Worm (Caenorhabditis elegans) whole organism, L1 larva: ENCODE measurements around the gene npp-15.
A peak's percentile ranks its signal among the peaks of the same experiment; 100 is the strongest.

ENCODE experiments used
- C04F5.9 ChIP-seq: sonication (generic microtip); optimal IDR thresholded peaks from 2 replicates; lab custom pipeline; 2016; ENCODE audit warnings: missing genetic modification characterization, missing compliant biosample characterization
- C16A3.4 ChIP-seq: fragments of 150-350 bp; optimal IDR thresholded peaks from 2 replicates; lab custom pipeline; 2014; ENCODE audit warnings: missing biosample characterization, missing genetic modification characterization
- F16B12.6 ChIP-seq: fragments of 150-350 bp; optimal IDR thresholded peaks from 2 replicates; lab custom pipeline; 2014; ENCODE audit warnings: missing biosample characterization, missing genetic modification characterization
- aha-1 ChIP-seq: fragments of 150-350 bp; optimal IDR thresholded peaks from 2 replicates; lab custom pipeline; 2014; ENCODE audit warnings: missing biosample characterization, missing genetic modification characterization
- aly-2 ChIP-seq: fragments of 150-350 bp; optimal IDR thresholded peaks from 2 replicates; lab custom pipeline; 2014; ENCODE audit warnings: missing biosample characterization, missing genetic modification characterization
- blmp-1 ChIP-seq: fragments of 150-350 bp; optimal IDR thresholded peaks from 2 replicates; lab custom pipeline; 2014; ENCODE audit warnings: missing biosample characterization, missing genetic modification characterization
- ceh-8 ChIP-seq: fragments of 200-800 bp; sonication (Bioruptor generic); optimal IDR thresholded peaks from 2 replicates; lab custom pipeline; 2018; ENCODE audit warnings: mild to moderate bottlenecking, missing genetic modification characterization, moderate library complexity, missing compliant biosample characterization
- ceh-88 ChIP-seq: fragments of 200-800 bp; sonication (Bioruptor generic); IDR thresholded peaks from 2 replicates; pipeline ENCODE4 v1.3.6; 2022; ENCODE audit warnings: missing genetic modification characterization, missing compliant biosample characterization
- ceh-90 ChIP-seq: sonication (generic microtip); optimal IDR thresholded peaks from 2 replicates; lab custom pipeline; 2016; ENCODE audit warnings: missing genetic modification characterization, missing compliant biosample characterization
- dsc-1 ChIP-seq: sonication (generic microtip); optimal IDR thresholded peaks from 2 replicates; lab custom pipeline; 2016; ENCODE audit warnings: mild to moderate bottlenecking, missing genetic modification characterization, missing compliant biosample characterization
- efl-1 ChIP-seq, 4 experiments: fragments of 150-350 bp; optimal IDR thresholded peaks in 3 of 4; peaks in 1 of 4; 1 replicate in 1 of 4; 2 replicates in 3 of 4; lab custom pipeline; 2014; ENCODE audit warnings: missing biosample characterization in 2 of 4, missing genetic modification characterization in 2 of 4, missing genetic modification reagents in 2 of 4
- egl-13 ChIP-seq: sonication (generic microtip); optimal IDR thresholded peaks from 2 replicates; lab custom pipeline; 2016; ENCODE audit warnings: missing genotype, missing genetic modification reagents, missing genetic modification characterization, missing compliant biosample characterization
- fkh-10 ChIP-seq: sonication (generic microtip); optimal IDR thresholded peaks from 2 replicates; lab custom pipeline; 2017; ENCODE audit warnings: missing biosample characterization, missing genetic modification reagents, missing genetic modification characterization
- fkh-8 ChIP-seq: sonication (generic microtip); optimal IDR thresholded peaks from 2 replicates; lab custom pipeline; 2016; ENCODE audit warnings: mild to moderate bottlenecking, missing genetic modification characterization, missing compliant biosample characterization
- grh-1 ChIP-seq: fragments of 200-800 bp; sonication (Bioruptor generic); IDR thresholded peaks from 2 replicates; pipeline ENCODE4 v1.3.6; 2022; ENCODE audit warnings: missing genetic modification reagents, missing genetic modification characterization, missing compliant biosample characterization
- irx-1 ChIP-seq: sonication (generic microtip); optimal IDR thresholded peaks from 2 replicates; lab custom pipeline; 2016; ENCODE audit warnings: missing genetic modification characterization, missing compliant biosample characterization
- jun-1 ChIP-seq: fragments of 150-350 bp; optimal IDR thresholded peaks from 2 replicates; lab custom pipeline; 2014; ENCODE audit warnings: missing biosample characterization, missing genetic modification reagents, missing genetic modification characterization
- lin-13 ChIP-seq: fragments of 150-350 bp; optimal IDR thresholded peaks from 2 replicates; lab custom pipeline; 2014; ENCODE audit warnings: missing biosample characterization, missing genetic modification reagents, missing genetic modification characterization
- lin-14 ChIP-seq: fragments of 200-800 bp; sonication (Bioruptor generic); optimal IDR thresholded peaks from 2 replicates; lab custom pipeline; 2018; ENCODE audit warnings: mild to moderate bottlenecking, missing genetic modification characterization, moderate library complexity, missing compliant biosample characterization
- lir-3 ChIP-seq: sonication (generic microtip); optimal IDR thresholded peaks from 2 replicates; lab custom pipeline; 2016; ENCODE audit warnings: mild to moderate bottlenecking, missing genetic modification characterization, moderate library complexity, missing compliant biosample characterization; ENCODE audit not compliant: poor library complexity
- mdl-1 ChIP-seq, 2 experiments: fragments of 150-350 bp; optimal IDR thresholded peaks; 2 replicates each; lab custom pipeline; 2014 to 2017; ENCODE audit warnings: missing biosample characterization in 2 of 2, missing genetic modification characterization in 2 of 2, inconsistent platforms in 1 of 2
- mep-1 ChIP-seq: fragments of 150-350 bp; optimal IDR thresholded peaks from 2 replicates; lab custom pipeline; 2014; ENCODE audit warnings: missing biosample characterization, missing genetic modification characterization
- nhr-12 ChIP-seq: sonication (generic microtip); optimal IDR thresholded peaks from 2 replicates; lab custom pipeline; 2017; ENCODE audit warnings: missing biosample characterization, missing genetic modification characterization
- nhr-19 ChIP-seq: fragments of 200-800 bp; sonication (Bioruptor generic); conservative IDR thresholded peaks from 2 replicates; pipeline ENCODE4 v1.3.6; 2022; ENCODE audit warnings: missing genetic modification characterization, missing compliant biosample characterization
- nhr-20 ChIP-seq: sonication (generic microtip); optimal IDR thresholded peaks from 2 replicates; lab custom pipeline; 2016; ENCODE audit warnings: mild to moderate bottlenecking, missing genetic modification characterization, missing compliant biosample characterization
- nhr-71 ChIP-seq: sonication (generic microtip); optimal IDR thresholded peaks from 2 replicates; lab custom pipeline; 2016; ENCODE audit warnings: mild to moderate bottlenecking, missing genetic modification characterization, moderate library complexity, missing compliant biosample characterization
- nhr-76 ChIP-seq: sonication (generic microtip); optimal IDR thresholded peaks from 2 replicates; lab custom pipeline; 2017; ENCODE audit warnings: missing biosample characterization, missing genetic modification characterization
- nhr-85 ChIP-seq: sonication (generic microtip); peaks from one replicate; lab custom pipeline; 2016; ENCODE audit warnings: missing genetic modification characterization, inconsistent platforms, missing compliant biosample characterization
- pax-3 ChIP-seq: fragments of 200-800 bp; sonication (Bioruptor generic); optimal IDR thresholded peaks from 2 replicates; lab custom pipeline; 2018; ENCODE audit warnings: mild to moderate bottlenecking, missing genetic modification characterization, moderate library complexity, missing compliant biosample characterization
- pqm-1 ChIP-seq: sonication (generic microtip); optimal IDR thresholded peaks from 3 replicates; lab custom pipeline; 2017; ENCODE audit warnings: missing biosample characterization, missing genetic modification characterization
- rnt-1 ChIP-seq: sonication (generic microtip); optimal IDR thresholded peaks from 2 replicates; lab custom pipeline; 2016; ENCODE audit warnings: mild to moderate bottlenecking, missing genetic modification characterization, moderate library complexity, missing compliant biosample characterization
- snpc-4 ChIP-seq: fragments of 150-350 bp; optimal IDR thresholded peaks from 2 replicates; lab custom pipeline; 2014; ENCODE audit warnings: missing biosample characterization, missing genetic modification characterization
- snu-23 ChIP-seq: sonication (generic microtip); optimal IDR thresholded peaks from 2 replicates; lab custom pipeline; 2016; ENCODE audit warnings: missing genetic modification characterization, missing compliant biosample characterization
- sox-4 ChIP-seq: sonication (generic microtip); optimal IDR thresholded peaks from 2 replicates; lab custom pipeline; 2016; ENCODE audit warnings: missing genetic modification characterization, missing compliant biosample characterization
- swsn-7 ChIP-seq: sonication (generic microtip); optimal IDR thresholded peaks from 2 replicates; lab custom pipeline; 2016; ENCODE audit warnings: missing genetic modification characterization, missing compliant biosample characterization
- unc-62 ChIP-seq: fragments of 150-350 bp; optimal IDR thresholded peaks from 2 replicates; lab custom pipeline; 2014; ENCODE audit warnings: missing biosample characterization, missing genetic modification reagents, missing genetic modification characterization
- xbp-1 ChIP-seq: sonication (generic microtip); optimal IDR thresholded peaks from 2 replicates; lab custom pipeline; 2016; ENCODE audit warnings: missing genetic modification characterization, missing compliant biosample characterization
- ztf-11 ChIP-seq, 2 experiments: sonication (generic microtip); optimal IDR thresholded peaks; 2 replicates each; lab custom pipeline; 2016 to 2017; ENCODE audit warnings: missing genetic modification characterization in 2 of 2, missing biosample characterization in 1 of 2, missing compliant biosample characterization in 1 of 2

npp-15 gene

DNA sequence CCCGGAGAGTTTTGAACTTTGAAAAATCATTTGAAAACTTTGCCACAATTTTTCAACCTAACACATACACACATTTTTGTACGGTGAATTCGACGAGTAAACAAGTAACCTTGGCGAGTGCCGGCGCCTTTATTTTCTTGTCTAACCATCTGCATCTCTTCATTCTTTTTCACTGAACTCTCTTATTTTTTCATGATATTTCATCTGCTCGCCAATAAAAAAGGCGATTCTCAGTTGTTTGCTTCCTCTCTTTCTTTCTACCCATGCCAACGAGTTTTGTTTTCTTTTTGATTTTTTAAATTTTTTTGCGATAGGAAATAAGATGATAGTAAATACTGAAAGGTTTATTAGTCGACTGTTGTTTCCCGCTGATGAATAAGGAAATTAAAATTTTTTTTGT lies 49.9 kb downstream of the npp-15 start (continued):
- TF ChIP-seq egl-13 (tag; lab: Kevin White, UChicago) = no peak
- TF ChIP-seq nhr-19 (GFP tag; lab: Robert Waterston, UW) = peak; percentile 68
- TF ChIP-seq mep-1 = peak; percentile 58
- peak; percentile 27; the same call in 1 of the 2 replicates for TF ChIP-seq ceh-88
- TF ChIP-seq nhr-76 (tag; lab: Kevin White, UChicago) = no peak
- no peak for TF ChIP-seq C04F5.9 (tag; lab: Kevin White, UChicago)
- no peak for TF ChIP-seq nhr-12 (tag; lab: Kevin White, UChicago)
- peak; percentile 90 for TF ChIP-seq nhr-85
- TF ChIP-seq lin-14 = peak; percentile 86
- peak; percentile 45 for TF ChIP-seq C16A3.4
- TF ChIP-seq F16B12.6 = peak; percentile 40
- TF ChIP-seq rnt-1 (tag; lab: Kevin White, UChicago) = peak; percentile 57
- TF ChIP-seq fkh-8 (tag; lab: Kevin White, UChicago) = no peak
- TF ChIP-seq snpc-4 (tag; lab: Kevin White, UChicago) = peak; percentile 3
- TF ChIP-seq irx-1 (tag; lab: Kevin White, UChicago) = peak; percentile 56
- no peak for TF ChIP-seq unc-62
- TF ChIP-seq pax-3 (tag; lab: Kevin White, UChicago) = no peak
- peak; percentile 78 for TF ChIP-seq nhr-20 (tag; lab: Kevin White, UChicago)
- TF ChIP-seq sox-4 (tag; lab: Kevin White, UChicago) = no peak
- TF ChIP-seq aha-1 (tag; lab: Kevin White, UChicago) = no peak
- peak; percentile 33 for TF ChIP-seq lin-13
- TF ChIP-seq dsc-1 (tag; lab: Kevin White, UChicago) = peak; percentile 31
- TF ChIP-seq swsn-7 = peak; percentile 59
- no peak for TF ChIP-seq ceh-90 (tag; lab: Kevin White, UChicago)
- TF ChIP-seq blmp-1 (tag; lab: Kevin White, UChicago) = peak; percentile 46
- TF ChIP-seq efl-1 (optimal IDR thresholded peaks at IDR 0.05; lab: Kevin White, UChicago) = peak; percentile 68 to 79
- peak; percentile 46 to 92 for TF ChIP-seq efl-1 (GFP tag; optimal IDR thresholded peaks at IDR 0.05 in 1 of 2; lab: Kevin White, UChicago)
- TF ChIP-seq pqm-1 = no peak
- TF ChIP-seq xbp-1 (tag; lab: Kevin White, UChicago) = peak; percentile 37
- TF ChIP-seq nhr-71 (tag; lab: Kevin White, UChicago) = peak; percentile 74

DNA sequence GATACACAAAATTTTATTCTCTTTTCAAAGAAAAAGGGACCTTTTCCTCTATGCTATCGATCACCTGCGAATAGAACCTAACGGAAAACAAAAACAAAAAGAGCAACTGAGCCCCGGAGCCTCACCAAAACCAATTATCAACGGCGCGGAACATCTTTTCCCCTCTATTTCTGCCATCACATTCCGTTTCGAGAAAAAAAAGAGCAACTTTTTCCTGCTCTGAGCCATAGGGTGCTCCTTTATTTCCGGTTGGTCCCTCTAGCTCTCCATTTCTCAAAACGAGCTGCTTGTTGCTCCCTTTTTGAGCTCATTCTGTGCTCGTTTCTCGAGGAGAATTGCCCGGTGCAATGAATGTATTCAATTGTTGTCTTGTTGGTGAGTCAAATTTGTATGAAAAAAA lies 50.8 kb downstream of the npp-15 start, which contains the start of gene clp-1:
Gene clp-1 (plus strand): TSS at position 301 of the 400 bp plus-strand sequence.
- TF ChIP-seq lin-14 (peak; percentile 44), nhr-85 (peak; percentile 11), lir-3 (tag; lab: Kevin White, UChicago) (no peak)
- TF ChIP-seq, all 84 proteins: peak for 2

- TF ChIP-seq ztf-11 (tag; optimal IDR thresholded peaks at IDR 0.05; lab: Kevin White, UChicago) (no peak), mdl-1 (tag; optimal IDR thresholded peaks at IDR 0.05; lab: Kevin White, UChicago) (no peak), snu-23 (GFP tag; lab: Kevin White, UChicago) (no peak), aha-1 (tag; lab: Kevin White, UChicago) (no peak), pax-3 (tag; lab: Kevin White, UChicago) (no peak), jun-1 (no peak), egl-13 (tag; lab: Kevin White, UChicago) (no peak), C04F5.9 (tag; lab: Kevin White, UChicago) (no peak), snpc-4 (tag; lab: Kevin White, UChicago) (no peak), nhr-76 (tag; lab: Kevin White, UChicago) (no peak), sox-4 (tag; lab: Kevin White, UChicago) (no peak), mep-1 (no peak), grh-1 (GFP tag; lab: Robert Waterston, UW) (no peak), aly-2 (tag; lab: Kevin White, UChicago) (no peak), swsn-7 (no peak), fkh-10 (GFP tag; lab: Kevin White, UChicago) (no peak), F16B12.6 (no peak), ceh-8 (GFP tag; lab: Kevin White, UChicago) (no peak)
Measured at ce11 chrIII:7981233-7981632, 52.4 kb downstream of the npp-15 start.
